Fruit fly (Drosophila melanogaster) whole organism, embryonic: Measurements from ENCODE around the gene Caf1-55.

Source experiments
- Aef1 ChIP-seq: fragments of 200-800 bp; sonication (Bioruptor generic); IDR thresholded peaks from 3 replicates; pipeline ENCODE4 v1.3.6; 2022; ENCODE audit warnings: missing biosample characterization, missing genetic modification characterization
- Asciz ChIP-seq: fragments of 200-800 bp; sonication (Bioruptor generic); optimal IDR thresholded peaks from 2 replicates; lab custom pipeline; 2017; ENCODE audit warnings: missing biosample characterization, mild to moderate bottlenecking, missing genetic modification characterization, missing genetic modification reagents
- Atf-2 ChIP-seq: fragments of 200-800 bp; sonication (Bioruptor generic); optimal IDR thresholded peaks from 2 replicates; lab custom pipeline; 2016; ENCODE audit warnings: missing biosample characterization, missing genetic modification characterization
- CG10147 ChIP-seq: fragments of 200-800 bp; sonication (Bioruptor generic); optimal IDR thresholded peaks from 2 replicates; lab custom pipeline; 2019; ENCODE audit warnings: missing biosample characterization, mild to moderate bottlenecking, missing genetic modification characterization, moderate library complexity
- CG10462 ChIP-seq: fragments of 200-800 bp; sonication (Bioruptor generic); optimal IDR thresholded peaks from 2 replicates; lab custom pipeline; 2016; ENCODE audit warnings: missing biosample characterization, missing genetic modification characterization
- CG12104 ChIP-seq: fragments of 200-800 bp; sonication (Bioruptor generic); optimal IDR thresholded peaks from 3 replicates; lab custom pipeline; 2016; ENCODE audit warnings: missing biosample characterization, missing genetic modification characterization
- CG12219 ChIP-seq: fragments of 200-800 bp; sonication (Bioruptor generic); optimal IDR thresholded peaks from 3 replicates; lab custom pipeline; 2018; ENCODE audit warnings: missing biosample characterization, mild to moderate bottlenecking, missing genetic modification characterization
- CG13296 ChIP-seq: fragments of 200-800 bp; sonication (Bioruptor generic); optimal IDR thresholded peaks from 3 replicates; lab custom pipeline; 2018; ENCODE audit warnings: missing biosample characterization, mild to moderate bottlenecking, missing genetic modification characterization
- CG14014 ChIP-seq: fragments of 200-800 bp; sonication (Bioruptor generic); IDR thresholded peaks from 2 replicates; pipeline ENCODE4 v1.3.6; 2022; ENCODE audit warnings: missing biosample characterization, missing genetic modification characterization
- CG16779 ChIP-seq: fragments of 200-800 bp; sonication (Bioruptor generic); IDR thresholded peaks from 2 replicates; pipeline ENCODE4 v1.3.6; 2022; ENCODE audit warnings: missing biosample characterization, missing genetic modification characterization
- CG18476 ChIP-seq: fragments of 200-800 bp; sonication (Bioruptor generic); optimal IDR thresholded peaks from 2 replicates; lab custom pipeline; 2016; ENCODE audit warnings: missing biosample characterization, mild to moderate bottlenecking, missing genetic modification characterization
- CG18764 ChIP-seq: fragments of 200-800 bp; sonication (Bioruptor generic); optimal IDR thresholded peaks from 3 replicates; lab custom pipeline; 2016; ENCODE audit warnings: missing biosample characterization, missing genetic modification characterization
- CG2129 ChIP-seq: fragments of 200-800 bp; sonication (Bioruptor generic); IDR thresholded peaks from 2 replicates; pipeline ENCODE4 v1.3.6; 2022; ENCODE audit warnings: missing biosample characterization, missing genetic modification characterization; ENCODE audit not compliant: partially characterized antibody
- CG3838 ChIP-seq: fragments of 200-800 bp; sonication (Bioruptor generic); optimal IDR thresholded peaks from 3 replicates; lab custom pipeline; 2016; ENCODE audit warnings: missing biosample characterization, missing genetic modification characterization
- CG4360 ChIP-seq: fragments of 200-800 bp; sonication (Bioruptor generic); IDR thresholded peaks from 2 replicates; pipeline ENCODE4 v1.3.6; 2022; ENCODE audit warnings: missing biosample characterization, missing genetic modification characterization
- CG4424 ChIP-seq: fragments of 200-800 bp; sonication (Bioruptor generic); optimal IDR thresholded peaks from 3 replicates; lab custom pipeline; 2016; ENCODE audit warnings: missing biosample characterization, missing genetic modification characterization
- CG8944 ChIP-seq: fragments of 200-800 bp; sonication (Bioruptor generic); optimal IDR thresholded peaks from 3 replicates; lab custom pipeline; 2016; ENCODE audit warnings: missing biosample characterization, missing genetic modification characterization
- CTCF ChIP-seq: fragments of 200-800 bp; sonication (Bioruptor generic); optimal IDR thresholded peaks from 2 replicates; lab custom pipeline; 2017; ENCODE audit warnings: missing biosample characterization, mild to moderate bottlenecking, missing genetic modification characterization, moderate library complexity
- CrebB ChIP-seq: fragments of 200-800 bp; sonication (Bioruptor generic); optimal IDR thresholded peaks from 3 replicates; lab custom pipeline; 2018; ENCODE audit warnings: missing biosample characterization, mild to moderate bottlenecking, missing genetic modification characterization
- D ChIP-seq, 2 experiments: fragments of 200-800 bp in 1 of 2; fragments of >200 bp in 1 of 2; sonication (Bioruptor generic) in 1 of 2; optimal IDR thresholded peaks; 2 replicates in 1 of 2; 3 replicates in 1 of 2; lab custom pipeline; 2017; ENCODE audit warnings: mild to moderate bottlenecking in 1 of 2, missing biosample characterization in 1 of 2, missing genetic modification characterization in 1 of 2, missing genetic modification reagents in 1 of 2
- Dp ChIP-seq: fragments of 200-800 bp; sonication (Bioruptor generic); optimal IDR thresholded peaks from 2 replicates; lab custom pipeline; 2018; ENCODE audit warnings: missing biosample characterization, mild to moderate bottlenecking, missing genetic modification characterization, moderate library complexity
- H15 ChIP-seq: fragments of 200-800 bp; sonication (Bioruptor generic); IDR thresholded peaks from 3 replicates; pipeline ENCODE4 v1.3.6; 2022; ENCODE audit warnings: missing biosample characterization, missing genetic modification characterization
- H2.0 ChIP-seq: fragments of 200-800 bp; sonication (Bioruptor generic); IDR thresholded peaks from 2 replicates; pipeline ENCODE4 v1.3.6; 2022; ENCODE audit warnings: missing biosample characterization, missing genetic modification characterization
- Lpt ChIP-seq: fragments of >200 bp; optimal IDR thresholded peaks from 2 replicates; lab custom pipeline; 2018; ENCODE audit warnings: missing biosample characterization, missing genetic modification characterization
- Max ChIP-seq: fragments of 200-800 bp; sonication (Bioruptor generic); optimal IDR thresholded peaks from 2 replicates; lab custom pipeline; 2016; ENCODE audit warnings: missing biosample characterization, mild to moderate bottlenecking, missing genetic modification characterization
- Mrtf ChIP-seq: fragments of 200-800 bp; sonication (Bioruptor generic); IDR thresholded peaks from 3 replicates; pipeline ENCODE4 v1.3.6; 2022; ENCODE audit warnings: missing biosample characterization, missing genetic modification characterization
- NfI ChIP-seq: fragments of 200-800 bp; sonication (Bioruptor generic); optimal IDR thresholded peaks from 3 replicates; lab custom pipeline; 2018; ENCODE audit warnings: missing biosample characterization, mild to moderate bottlenecking, missing genetic modification characterization, moderate library complexity
- Opbp ChIP-seq: fragments of 200-800 bp; sonication (Bioruptor generic); IDR thresholded peaks from 3 replicates; pipeline ENCODE4 v1.3.6; 2022; ENCODE audit warnings: missing biosample characterization, missing genetic modification characterization; ENCODE audit not compliant: partially characterized antibody
- Sox100B ChIP-seq: fragments of 200-800 bp; sonication (Bioruptor generic); optimal IDR thresholded peaks from 3 replicates; lab custom pipeline; 2018; ENCODE audit warnings: missing biosample characterization, mild to moderate bottlenecking, missing genetic modification characterization
- Sry-β ChIP-seq: fragments of 200-800 bp; sonication (Bioruptor generic); optimal IDR thresholded peaks from 2 replicates; lab custom pipeline; 2018; ENCODE audit warnings: missing biosample characterization, mild to moderate bottlenecking, missing genetic modification characterization, moderate library complexity
- Ssrp ChIP-seq: fragments of 200-800 bp; sonication (Bioruptor generic); optimal IDR thresholded peaks from 2 replicates; lab custom pipeline; 2018; ENCODE audit warnings: missing biosample characterization, mild to moderate bottlenecking, missing genetic modification characterization, moderate library complexity
- Vsx1 ChIP-seq: fragments of 200-800 bp; sonication (Bioruptor generic); optimal IDR thresholded peaks from 2 replicates; lab custom pipeline; 2017; ENCODE audit warnings: missing biosample characterization, mild to moderate bottlenecking, missing genetic modification characterization, missing genetic modification reagents
- YL-1 ChIP-seq: fragments of 200-800 bp; sonication (Bioruptor generic); optimal IDR thresholded peaks from 3 replicates; lab custom pipeline; 2017; ENCODE audit warnings: missing biosample characterization, mild to moderate bottlenecking, missing genetic modification characterization
- bbx ChIP-seq: fragments of 200-800 bp; sonication (Bioruptor generic); IDR thresholded peaks from 2 replicates; pipeline ENCODE4 v1.3.6; 2022; ENCODE audit warnings: missing biosample characterization, missing genetic modification characterization; ENCODE audit not compliant: partially characterized antibody
- btn ChIP-seq: fragments of 200-800 bp; sonication (Bioruptor generic); optimal IDR thresholded peaks from 2 replicates; lab custom pipeline; 2016; ENCODE audit warnings: missing biosample characterization, missing genetic modification characterization
- chn ChIP-seq: fragments of 200-800 bp; sonication (Bioruptor generic); optimal IDR thresholded peaks from 2 replicates; lab custom pipeline; 2016; ENCODE audit warnings: missing biosample characterization, missing genetic modification characterization
- dan ChIP-seq: fragments of 200-800 bp; sonication (Bioruptor generic); IDR thresholded peaks from 2 replicates; pipeline ENCODE4 v1.3.6; 2022; ENCODE audit warnings: missing biosample characterization, missing genetic modification characterization
- ewg ChIP-seq: fragments of 200-800 bp; sonication (Bioruptor generic); optimal IDR thresholded peaks from 3 replicates; lab custom pipeline; 2017; ENCODE audit warnings: mild to moderate bottlenecking, missing biosample characterization, missing genetic modification reagents, missing genetic modification characterization
- eyg ChIP-seq: fragments of 200-800 bp; sonication (Bioruptor generic); optimal IDR thresholded peaks from 3 replicates; lab custom pipeline; 2016; ENCODE audit warnings: missing biosample characterization, missing genetic modification characterization
- gt ChIP-seq: fragments of 200-800 bp; sonication (Bioruptor generic); IDR thresholded peaks from 2 replicates; pipeline ENCODE4 v1.3.6; 2022; ENCODE audit warnings: missing biosample characterization, missing genetic modification characterization
- ham ChIP-seq: fragments of 200-800 bp; sonication (Bioruptor generic); IDR thresholded peaks from 2 replicates; pipeline ENCODE4 v1.3.6; 2022; ENCODE audit warnings: missing biosample characterization, missing genetic modification characterization
- inv ChIP-seq: fragments of 200-800 bp; sonication (Bioruptor generic); IDR thresholded peaks from 2 replicates; pipeline ENCODE4 v1.3.6; 2022; ENCODE audit warnings: missing biosample characterization, missing genetic modification characterization; ENCODE audit not compliant: partially characterized antibody
- mam ChIP-seq: fragments of 200-800 bp; sonication (Bioruptor generic); optimal IDR thresholded peaks from 3 replicates; lab custom pipeline; 2016; ENCODE audit warnings: missing biosample characterization, missing genetic modification characterization
- pfk ChIP-seq: fragments of 200-800 bp; sonication (Bioruptor generic); optimal IDR thresholded peaks from 2 replicates; lab custom pipeline; 2018; ENCODE audit warnings: missing biosample characterization, mild to moderate bottlenecking, missing genetic modification characterization, moderate library complexity
- scrt ChIP-seq: fragments of 200-800 bp; sonication (Bioruptor generic); optimal IDR thresholded peaks from 2 replicates; lab custom pipeline; 2018; ENCODE audit warnings: missing biosample characterization, mild to moderate bottlenecking, missing genetic modification characterization, moderate library complexity
- sens-2 ChIP-seq: fragments of 200-800 bp; sonication (Bioruptor generic); IDR thresholded peaks from 2 replicates; pipeline ENCODE4 v1.3.6; 2022; ENCODE audit warnings: missing biosample characterization, missing genetic modification characterization
- sug ChIP-seq: fragments of 200-800 bp; optimal IDR thresholded peaks from 2 replicates; lab custom pipeline; 2019; ENCODE audit warnings: missing biosample characterization, mild to moderate bottlenecking, missing genetic modification characterization, moderate library complexity
- unpg ChIP-seq: fragments of 200-800 bp; sonication (Bioruptor generic); optimal IDR thresholded peaks from 3 replicates; lab custom pipeline; 2018; ENCODE audit warnings: missing biosample characterization, mild to moderate bottlenecking, missing genetic modification characterization, moderate library complexity

Caf1-55 gene

DNA sequence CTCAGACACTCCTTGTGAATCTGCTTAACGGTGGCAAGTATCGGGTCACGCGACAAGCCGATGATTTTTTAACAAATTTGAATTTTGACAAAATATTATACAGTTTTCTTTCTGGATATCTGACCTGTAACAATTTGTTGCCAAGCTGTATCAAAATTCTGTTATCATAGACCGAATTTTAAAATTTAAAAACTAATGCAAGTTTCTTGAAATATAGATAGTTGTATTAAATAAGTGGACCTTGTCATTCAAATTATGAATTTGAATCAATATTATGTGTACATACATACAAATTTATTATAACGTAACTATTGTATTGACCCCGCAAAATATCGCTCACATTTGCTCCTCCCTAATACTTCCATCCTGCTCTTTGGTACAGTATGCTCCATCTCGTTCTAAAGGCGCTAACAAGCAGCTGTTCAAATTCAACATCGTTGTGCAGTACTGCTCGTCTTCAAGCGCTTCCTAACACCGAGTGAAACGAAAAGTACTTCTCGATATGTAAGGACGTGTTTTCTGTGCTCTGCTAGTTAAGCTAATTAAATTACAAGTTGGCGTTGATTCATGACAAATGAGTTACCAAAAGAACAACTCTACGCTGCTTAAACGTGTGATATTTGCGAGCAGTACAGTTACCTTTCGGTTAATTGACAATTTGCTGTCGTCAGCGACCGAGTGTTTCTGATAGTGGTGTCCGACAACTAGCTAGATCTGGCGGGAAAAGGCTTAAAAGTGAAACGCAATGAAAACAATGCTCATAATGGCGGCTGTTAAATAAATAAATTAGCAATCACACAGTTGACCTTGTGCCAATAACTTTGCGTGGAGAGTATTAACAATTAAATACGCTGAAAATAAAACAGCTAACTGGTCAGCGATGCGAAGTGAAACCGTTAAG is 29.0 kb upstream of the Caf1-55 start, which contains the start of the genes Kpc1 and CG42542 (continued):
- TF ChIP-seq ewg (GFP tag; lab: Kevin White, UChicago): peak; percentile 23
- TF ChIP-seq CG14014: peak; percentile 53; the same call in 1 of the 2 replicates
- TF ChIP-seq CG3838 (GFP tag; lab: Kevin White, UChicago): peak; percentile 4
- TF ChIP-seq CG12219: no peak
- TF ChIP-seq CG4360 (GFP tag; lab: Robert Waterston, UW): 0 out of 2 replicates have a peak, but pooled peaks have one; percentile 16
- 0 out of 3 replicates have a peak, but pooled peaks have one; percentile 42 for TF ChIP-seq H15 (GFP tag; lab: Robert Waterston, UW)
- no peak for TF ChIP-seq ham
- TF ChIP-seq inv (GFP tag; lab: Robert Waterston, UW): peak; percentile 90
- peak; percentile 77 for TF ChIP-seq Max
- TF ChIP-seq eyg (GFP tag; lab: Kevin White, UChicago): peak; percentile 24
- TF ChIP-seq Sry-β (GFP tag; lab: Kevin White, UChicago): peak; percentile 95
- TF ChIP-seq pfk (GFP tag; lab: Kevin White, UChicago): no peak
- TF ChIP-seq CG10462 (GFP tag; lab: Kevin White, UChicago): peak; percentile 86
- peak; percentile 47 for TF ChIP-seq NfI (GFP tag; lab: Kevin White, UChicago)
- peak; percentile 35 for TF ChIP-seq scrt
- TF ChIP-seq Ssrp (tag; lab: Kevin White, UChicago): peak; percentile 62
- peak; percentile 41; the same call in 1 of the 2 replicates for TF ChIP-seq CG16779 (GFP tag; lab: Robert Waterston, UW)
- TF ChIP-seq CrebB (tag; lab: Kevin White, UChicago): peak; percentile 52
- peak; percentile 35; the same call in 1 of the 2 replicates for TF ChIP-seq H2.0 (GFP tag; lab: Robert Waterston, UW)
- TF ChIP-seq gt: no peak
- peak; percentile 77 for TF ChIP-seq chn (GFP tag; lab: Kevin White, UChicago)
- peak; percentile 71 for TF ChIP-seq mam (GFP tag; lab: Kevin White, UChicago)
- no peak for TF ChIP-seq Asciz (GFP tag; lab: Kevin White, UChicago)
- TF ChIP-seq CTCF (GFP tag; lab: Kevin White, UChicago): peak; percentile 22
- peak; percentile 16 for TF ChIP-seq btn (GFP tag; lab: Kevin White, UChicago)
- TF ChIP-seq Lpt: no peak
- no peak; the same call in 1 of the 2 replicates for TF ChIP-seq sens-2 (GFP tag; lab: Robert Waterston, UW)
- TF ChIP-seq YL-1 (GFP tag; lab: Kevin White, UChicago): peak; percentile 63
- no peak for TF ChIP-seq Mrtf (GFP tag; lab: Robert Waterston, UW)
- no peak for TF ChIP-seq Sox100B (GFP tag; lab: Kevin White, UChicago)
- peak; percentile 72 for TF ChIP-seq Atf-2 (GFP tag; lab: Kevin White, UChicago)
- peak; percentile 82 for TF ChIP-seq Opbp (GFP tag; lab: Robert Waterston, UW)
- no peak for TF ChIP-seq unpg
- peak; percentile 76 for TF ChIP-seq Vsx1 (GFP tag; lab: Kevin White, UChicago)
- TF ChIP-seq CG18476 (GFP tag; lab: Kevin White, UChicago): peak; percentile 74
- peak; percentile 63 for TF ChIP-seq sug (tag; lab: Kevin White, UChicago)
- no peak for TF ChIP-seq CG13296
- no peak for TF ChIP-seq CG10147
- peak; percentile 63 for TF ChIP-seq CG18764 (GFP tag; lab: Kevin White, UChicago)
- peak; percentile 59 for TF ChIP-seq CG8944 (GFP tag; lab: Kevin White, UChicago)
- TF ChIP-seq CG2129 (GFP tag; lab: Robert Waterston, UW): peak; percentile 75
- TF ChIP-seq CG4424: peak; percentile 59
- TF ChIP-seq CG12104 (GFP tag; lab: Kevin White, UChicago): peak; percentile 58
- peak; percentile 83 for TF ChIP-seq Dp (GFP tag; lab: Kevin White, UChicago)
- no peak for TF ChIP-seq dan (GFP tag; lab: Robert Waterston, UW)
- TF ChIP-seq bbx (GFP tag; lab: Robert Waterston, UW): peak; percentile 70
- TF ChIP-seq Aef1 (GFP tag; lab: Robert Waterston, UW): no peak
- TF ChIP-seq D (optimal IDR thresholded peaks at IDR 0.05; lab: Kevin White, UChicago): no peak
- peak; percentile 11 for TF ChIP-seq D (GFP tag; optimal IDR thresholded peaks at IDR 0.05; lab: Kevin White, UChicago)
